Worm (Caenorhabditis elegans) whole organism, L1 larva: ENCODE data around the gene T01D3.6.
A peak's percentile ranks its signal among the peaks of the same experiment; 100 is the strongest.

Source experiments
- C16A3.4 ChIP-seq: fragments of 150-350 bp; optimal IDR thresholded peaks from 2 replicates; lab custom pipeline; 2014; ENCODE audit warnings: missing biosample characterization, missing genetic modification characterization
- Y116A8C.19 ChIP-seq: sonication (generic microtip); optimal IDR thresholded peaks from 2 replicates; lab custom pipeline; 2016; ENCODE audit warnings: missing compliant biosample characterization, missing genetic modification characterization, borderline replicate concordance
- alr-1 ChIP-seq: fragments of 200-800 bp; sonication (Bioruptor generic); optimal IDR thresholded peaks from 2 replicates; lab custom pipeline; 2018; ENCODE audit warnings: borderline replicate concordance, mild to moderate bottlenecking, missing genetic modification characterization, missing compliant biosample characterization
- blmp-1 ChIP-seq: fragments of 150-350 bp; optimal IDR thresholded peaks from 2 replicates; lab custom pipeline; 2014; ENCODE audit warnings: missing biosample characterization, missing genetic modification characterization
- ceh-82 ChIP-seq, 3 experiments: fragments of 150-350 bp in 1 of 3; sonication (generic microtip) in 2 of 3; optimal IDR thresholded peaks; 2 replicates each; lab custom pipeline; 2014 to 2017; ENCODE audit warnings: missing biosample characterization in 3 of 3, missing genetic modification characterization in 3 of 3
- ceh-90 ChIP-seq: sonication (generic microtip); optimal IDR thresholded peaks from 2 replicates; lab custom pipeline; 2016; ENCODE audit warnings: missing genetic modification characterization, missing compliant biosample characterization
- ces-1 ChIP-seq: fragments of 150-350 bp; optimal IDR thresholded peaks from 2 replicates; lab custom pipeline; 2014; ENCODE audit warnings: missing biosample characterization, missing genetic modification reagents, missing genetic modification characterization
- dpl-1 ChIP-seq, 3 experiments: fragments of 150-350 bp in 2 of 3; sonication (generic microtip) in 1 of 3; optimal IDR thresholded peaks; 2 replicates each; lab custom pipeline; 2014 to 2017; ENCODE audit warnings: missing biosample characterization in 3 of 3, missing genetic modification characterization in 3 of 3, missing genetic modification reagents in 3 of 3
- efl-1 ChIP-seq, 4 experiments: fragments of 150-350 bp; optimal IDR thresholded peaks in 3 of 4; peaks in 1 of 4; 1 replicate in 1 of 4; 2 replicates in 3 of 4; lab custom pipeline; 2014; ENCODE audit warnings: missing biosample characterization in 2 of 4, missing genetic modification characterization in 2 of 4, missing genetic modification reagents in 2 of 4
- elt-2 ChIP-seq: sonication (generic microtip); optimal IDR thresholded peaks from 2 replicates; lab custom pipeline; 2016; ENCODE audit warnings: missing genetic modification characterization, mild to moderate bottlenecking, inconsistent platforms, missing compliant biosample characterization, missing genetic modification reagents
- elt-3 ChIP-seq, 6 experiments: fragments of 150-350 bp in 1 of 6; sonication (generic microtip); optimal IDR thresholded peaks; 2 replicates each; lab custom pipeline; 2017 to 2018; ENCODE audit warnings: missing biosample characterization in 6 of 6, missing genetic modification characterization in 6 of 6, inconsistent platforms in 1 of 6
- ets-5 ChIP-seq: fragments of 200-800 bp; sonication (Bioruptor generic); IDR thresholded peaks from 2 replicates; pipeline ENCODE4 v1.3.6; 2022; ENCODE audit warnings: missing genetic modification characterization, missing compliant biosample characterization
- fos-1 ChIP-seq: fragments of 150-350 bp; optimal IDR thresholded peaks from 2 replicates; lab custom pipeline; 2014; ENCODE audit warnings: missing biosample characterization, missing genetic modification characterization
- hpl-2 ChIP-seq: fragments of 150-350 bp; optimal IDR thresholded peaks from 2 replicates; lab custom pipeline; 2014; ENCODE audit warnings: missing biosample characterization, missing genetic modification reagents, missing genetic modification characterization
- isw-1 ChIP-seq: fragments of 200-800 bp; sonication (Bioruptor generic); IDR thresholded peaks from 2 replicates; pipeline ENCODE4 v1.3.6; 2022; ENCODE audit warnings: missing genetic modification characterization, missing compliant biosample characterization
- jun-1 ChIP-seq: fragments of 150-350 bp; optimal IDR thresholded peaks from 2 replicates; lab custom pipeline; 2014; ENCODE audit warnings: missing biosample characterization, missing genetic modification reagents, missing genetic modification characterization
- lin-14 ChIP-seq: fragments of 200-800 bp; sonication (Bioruptor generic); optimal IDR thresholded peaks from 2 replicates; lab custom pipeline; 2018; ENCODE audit warnings: mild to moderate bottlenecking, missing genetic modification characterization, moderate library complexity, missing compliant biosample characterization
- lir-3 ChIP-seq: sonication (generic microtip); optimal IDR thresholded peaks from 2 replicates; lab custom pipeline; 2016; ENCODE audit warnings: mild to moderate bottlenecking, missing genetic modification characterization, moderate library complexity, missing compliant biosample characterization; ENCODE audit not compliant: poor library complexity
- mdl-1 ChIP-seq, 2 experiments: fragments of 150-350 bp; optimal IDR thresholded peaks; 2 replicates each; lab custom pipeline; 2014 to 2017; ENCODE audit warnings: missing biosample characterization in 2 of 2, missing genetic modification characterization in 2 of 2, inconsistent platforms in 1 of 2
- mep-1 ChIP-seq: fragments of 150-350 bp; optimal IDR thresholded peaks from 2 replicates; lab custom pipeline; 2014; ENCODE audit warnings: missing biosample characterization, missing genetic modification characterization
- nhr-19 ChIP-seq: fragments of 200-800 bp; sonication (Bioruptor generic); conservative IDR thresholded peaks from 2 replicates; pipeline ENCODE4 v1.3.6; 2022; ENCODE audit warnings: missing genetic modification characterization, missing compliant biosample characterization
- nhr-20 ChIP-seq: sonication (generic microtip); optimal IDR thresholded peaks from 2 replicates; lab custom pipeline; 2016; ENCODE audit warnings: mild to moderate bottlenecking, missing genetic modification characterization, missing compliant biosample characterization
- nhr-71 ChIP-seq: sonication (generic microtip); optimal IDR thresholded peaks from 2 replicates; lab custom pipeline; 2016; ENCODE audit warnings: mild to moderate bottlenecking, missing genetic modification characterization, moderate library complexity, missing compliant biosample characterization
- nhr-85 ChIP-seq: sonication (generic microtip); peaks from one replicate; lab custom pipeline; 2016; ENCODE audit warnings: missing genetic modification characterization, inconsistent platforms, missing compliant biosample characterization
- nhr-90 ChIP-seq: sonication (generic microtip); optimal IDR thresholded peaks from 2 replicates; lab custom pipeline; 2016; ENCODE audit warnings: mild to moderate bottlenecking, missing genetic modification characterization, missing compliant biosample characterization; ENCODE audit not compliant: poor library complexity
- pqm-1 ChIP-seq: sonication (generic microtip); optimal IDR thresholded peaks from 3 replicates; lab custom pipeline; 2017; ENCODE audit warnings: missing biosample characterization, missing genetic modification characterization
- rnt-1 ChIP-seq: sonication (generic microtip); optimal IDR thresholded peaks from 2 replicates; lab custom pipeline; 2016; ENCODE audit warnings: mild to moderate bottlenecking, missing genetic modification characterization, moderate library complexity, missing compliant biosample characterization
- snpc-4 ChIP-seq: fragments of 150-350 bp; optimal IDR thresholded peaks from 2 replicates; lab custom pipeline; 2014; ENCODE audit warnings: missing biosample characterization, missing genetic modification characterization
- sup-37 ChIP-seq: fragments of 200-800 bp; sonication (Bioruptor generic); optimal IDR thresholded peaks from 2 replicates; lab custom pipeline; 2018; ENCODE audit warnings: mild to moderate bottlenecking, missing genetic modification characterization, missing compliant biosample characterization
- swsn-7 ChIP-seq: sonication (generic microtip); optimal IDR thresholded peaks from 2 replicates; lab custom pipeline; 2016; ENCODE audit warnings: missing genetic modification characterization, missing compliant biosample characterization
- tbx-2 ChIP-seq: sonication (generic microtip); optimal IDR thresholded peaks from 2 replicates; lab custom pipeline; 2016; ENCODE audit warnings: missing genetic modification characterization, missing compliant biosample characterization
- unc-130 ChIP-seq: fragments of 150-350 bp; optimal IDR thresholded peaks from 2 replicates; lab custom pipeline; 2017; ENCODE audit warnings: missing biosample characterization, missing genetic modification characterization, inconsistent platforms
- vab-15 ChIP-seq: sonication (generic microtip); optimal IDR thresholded peaks from 2 replicates; lab custom pipeline; 2017; ENCODE audit warnings: missing genotype, mild to moderate bottlenecking, missing genetic modification characterization, missing compliant biosample characterization

The T01D3.6 gene

DNA sequence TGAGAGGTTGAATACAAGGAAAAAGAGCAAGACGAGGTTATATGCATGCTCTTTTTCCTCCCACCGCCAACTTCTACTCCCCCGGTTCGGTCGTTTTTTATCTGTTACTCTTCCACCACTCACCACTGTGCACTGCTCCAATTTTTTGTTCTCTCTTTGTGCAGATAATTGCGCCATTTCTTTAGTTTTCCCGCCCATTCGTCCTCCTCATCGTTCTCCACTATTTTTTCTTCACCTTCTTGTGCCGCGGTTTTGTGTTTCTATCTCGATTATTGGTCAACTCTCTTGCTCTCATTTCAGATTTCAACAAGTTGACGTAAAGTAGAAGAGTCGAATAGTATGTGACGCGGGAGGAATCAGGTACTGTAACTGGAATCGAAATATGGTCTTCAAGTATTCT is 27.0 kb upstream of the T01D3.6 start, which contains the start of gene T01D3.1:
T01D3.1 (plus strand) TSS at position 301 of the 400 bp plus-strand sequence.
- TF ChIP-seq alr-1 (tag; lab: Kevin White, UChicago) (no peak), hpl-2 (no peak)

DNA sequence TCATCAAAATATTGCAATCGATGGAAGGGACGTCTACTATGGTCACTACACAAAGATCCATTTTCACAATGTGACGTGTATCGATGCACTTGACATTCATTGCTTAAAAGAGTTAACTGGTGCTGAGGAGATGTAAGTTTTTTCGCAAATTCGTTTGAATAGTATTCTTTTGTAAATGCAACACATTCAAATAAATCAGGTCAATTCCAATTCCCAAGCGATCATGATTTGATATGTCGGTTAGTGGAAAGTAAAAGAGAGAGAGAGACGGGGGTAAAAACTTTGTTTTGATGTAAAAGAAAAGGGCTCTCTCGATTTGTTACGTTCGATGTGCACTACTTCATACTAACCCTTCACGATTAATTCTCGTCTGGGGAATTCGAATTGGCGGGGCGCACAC is 26.3 kb upstream of the T01D3.6 start:
- no peak for TF ChIP-seq isw-1 (GFP tag; lab: Robert Waterston, UW)
- peak; percentile 8 for TF ChIP-seq lin-14 (GFP tag; lab: Kevin White, UChicago)
- no peak for TF ChIP-seq nhr-90 (tag; lab: Kevin White, UChicago)
- no peak for TF ChIP-seq alr-1 (tag; lab: Kevin White, UChicago)
- no peak for TF ChIP-seq ceh-90 (tag; lab: Kevin White, UChicago)
- no peak for TF ChIP-seq sup-37 (GFP tag; lab: Kevin White, UChicago)
- TF ChIP-seq vab-15 = no peak

DNA sequence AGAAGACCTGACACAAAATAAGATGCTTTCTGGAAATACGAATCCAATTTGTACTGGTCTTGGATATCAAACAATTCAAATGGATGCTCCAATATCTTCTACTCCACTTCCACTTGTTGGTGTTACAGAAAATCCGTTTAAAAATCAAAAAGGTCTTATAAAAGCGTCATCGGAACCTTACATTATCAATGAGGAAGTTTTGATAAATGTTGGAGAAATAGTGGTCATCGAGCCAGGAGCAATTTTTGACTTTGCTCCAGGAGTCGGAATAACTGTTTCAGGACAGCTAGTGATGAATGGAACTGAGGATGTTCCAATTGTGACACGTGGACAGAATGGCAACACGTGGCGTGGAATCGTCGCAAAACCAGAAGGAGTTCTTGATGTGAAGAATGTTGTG is 22.5 kb upstream of the T01D3.6 start:
- no peak for TF ChIP-seq ets-5 (GFP tag; lab: Robert Waterston, UW)
- TF ChIP-seq hpl-2 = no peak
- no peak for TF ChIP-seq nhr-85 (tag; lab: Kevin White, UChicago)
- no peak for TF ChIP-seq ceh-90 (tag; lab: Kevin White, UChicago)
- TF ChIP-seq efl-1 (optimal IDR thresholded peaks at IDR 0.05; lab: Kevin White, UChicago) = no peak
- TF ChIP-seq efl-1 (GFP tag; optimal IDR thresholded peaks at IDR 0.05 in 1 of 2; lab: Kevin White, UChicago) = peak in 1 of 2 experiments; percentile 91
- no peak for TF ChIP-seq snpc-4

DNA sequence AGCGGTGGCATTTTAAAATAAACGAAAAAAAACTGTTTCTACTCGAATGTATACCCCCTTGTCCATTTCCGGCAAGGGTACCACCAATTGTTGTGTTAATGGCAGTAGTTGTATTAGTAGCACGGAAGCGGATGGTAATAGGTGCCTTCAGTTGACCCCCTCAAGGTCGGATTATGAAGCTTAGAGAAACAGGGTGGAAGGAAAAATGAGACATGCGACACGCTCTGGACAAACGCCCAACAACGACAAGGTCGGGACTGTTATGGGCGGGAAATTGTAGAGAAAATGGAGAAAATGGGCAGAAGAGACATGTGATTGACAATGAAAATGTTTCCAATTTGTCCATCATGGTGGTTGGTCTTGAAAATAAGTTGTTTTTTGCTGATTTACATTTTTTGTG is 12.7 kb upstream of the T01D3.6 start, which contains the start of gene T01D3.3:
T01D3.3 (plus strand) TSS at position 312 of the 400 bp plus-strand sequence.
- TF ChIP-seq jun-1 (tag; lab: Kevin White, UChicago) = no peak
- peak in 1 of 2 experiments; percentile 51 for TF ChIP-seq mdl-1 (tag; optimal IDR thresholded peaks at IDR 0.05; lab: Kevin White, UChicago)
- no peak for TF ChIP-seq ces-1
- no peak for TF ChIP-seq fos-1
- peak in 3 of 6 experiments; percentile 3 to 61 (median 22) for TF ChIP-seq elt-3 (tag; optimal IDR thresholded peaks at IDR 0.05; lab: Kevin White, UChicago)
- TF ChIP-seq nhr-20 (tag; lab: Kevin White, UChicago) = no peak
- peak; percentile 56 for TF ChIP-seq mep-1 (tag; lab: Kevin White, UChicago)
- peak; percentile 36 for TF ChIP-seq C16A3.4 (tag; lab: Kevin White, UChicago)
- peak; percentile 92 for TF ChIP-seq blmp-1 (tag; lab: Kevin White, UChicago)
- TF ChIP-seq elt-2 (tag; lab: Kevin White, UChicago) = no peak
- peak; percentile 23 for TF ChIP-seq unc-130
- TF ChIP-seq nhr-71 (tag; lab: Kevin White, UChicago) = no peak
- TF ChIP-seq lin-14 (GFP tag; lab: Kevin White, UChicago) = peak; percentile 50
- peak; percentile 59 for TF ChIP-seq nhr-85 (tag; lab: Kevin White, UChicago)
- no peak for TF ChIP-seq lir-3 (tag; lab: Kevin White, UChicago)
- TF ChIP-seq ceh-90 (tag; lab: Kevin White, UChicago) = no peak
- TF ChIP-seq dpl-1 (GFP tag; optimal IDR thresholded peaks at IDR 0.05; lab: Kevin White, UChicago) = peak in 2 of 3 experiments; percentile 14 to 32

DNA sequence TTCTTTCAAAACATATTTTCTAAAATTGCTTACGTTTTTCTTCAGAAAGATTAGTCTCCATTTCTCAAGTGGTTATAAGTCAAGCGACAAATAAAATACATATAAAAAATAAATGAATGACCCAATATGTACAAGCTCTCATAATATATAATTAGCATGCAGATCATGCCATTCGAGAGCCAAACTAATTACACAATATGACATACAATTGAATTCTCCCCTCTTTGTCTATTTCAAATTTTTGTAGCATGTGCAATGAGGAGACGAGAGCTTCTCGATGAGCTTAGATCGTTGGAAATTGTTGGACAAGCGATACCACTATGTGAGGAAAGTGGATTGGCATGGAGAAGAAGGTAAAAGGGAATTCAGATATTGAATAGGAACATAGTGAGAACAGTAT is 9.3 kb upstream of the T01D3.6 start, which contains the start of gene hlh-34:
hlh-34 (minus strand) TSS at position 101 of the 400 bp plus-strand sequence.
- no peak for TF ChIP-seq nhr-19
- TF ChIP-seq ceh-82 (tag; optimal IDR thresholded peaks at IDR 0.05; lab: Kevin White, UChicago) = no peak

DNA sequence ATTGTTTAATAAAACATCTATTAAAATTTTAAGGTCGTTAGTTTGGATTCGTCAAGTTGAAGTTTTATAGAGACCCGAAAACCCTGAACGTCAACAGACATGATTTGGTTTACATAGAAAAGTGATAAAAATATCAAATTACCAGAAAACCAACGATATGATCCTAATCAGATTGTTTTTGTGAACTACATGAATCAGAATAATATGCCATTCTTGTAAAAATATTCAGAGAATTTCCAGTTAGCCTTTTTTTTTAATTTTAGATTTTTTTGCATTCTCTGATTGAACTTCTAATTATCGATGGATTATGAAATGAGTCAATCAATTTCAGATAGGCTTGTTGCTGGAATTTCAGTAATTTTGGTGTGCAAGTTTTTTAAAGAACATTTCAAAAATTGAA is 5.6 kb upstream of the T01D3.6 start, which contains the start of gene srx-96:
srx-96 (plus strand) TSS at position 301 of the 400 bp plus-strand sequence.
- TF ChIP-seq tbx-2 (tag; lab: Kevin White, UChicago) (no peak), elt-2 (tag; lab: Kevin White, UChicago) (no peak), Y116A8C.19 (tag; lab: Kevin White, UChicago) (no peak), snpc-4 (no peak), swsn-7 (no peak), fos-1 (no peak), pqm-1 (tag; lab: Kevin White, UChicago) (no peak), rnt-1 (no peak)
